Fruit fly (Drosophila melanogaster): ENCODE results near the gene Etl1.

DNA sequence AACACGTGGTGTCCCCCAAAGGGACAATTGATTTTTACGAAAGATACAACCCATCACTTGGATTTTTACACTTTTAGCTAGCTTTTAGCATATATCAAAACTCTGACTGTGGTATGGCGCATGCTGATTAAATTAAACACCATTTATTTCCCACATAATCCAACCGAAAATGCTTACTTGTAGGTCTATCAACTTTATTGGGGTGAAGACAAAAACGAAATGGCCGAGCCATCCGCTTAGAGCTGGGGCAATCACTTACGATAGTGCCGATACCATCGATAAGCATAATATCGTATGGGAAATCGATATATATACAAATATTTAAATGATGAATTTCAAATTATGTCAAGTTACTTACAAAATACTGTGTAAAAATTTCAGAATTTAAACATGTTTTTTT, 15.1 kb downstream of the Etl1 start, which contains the start of gene RpS2:
- TF ChIP-seq Hr83 (GFP tag; optimal IDR thresholded peaks at IDR 0.05; ENCODE audit: poor library complexity, severe bottlenecking) (peak; percentile 71), Sp1 (GFP tag; optimal IDR thresholded peaks at IDR 0.05) (peak; percentile 62), jim (GFP tag; optimal IDR thresholded peaks at IDR 0.05) (no peak), sv (GFP tag; optimal IDR thresholded peaks at IDR 0.05) (peak; percentile 19), psq (GFP tag; optimal IDR thresholded peaks at IDR 0.05) (no peak), Dfd (GFP tag; optimal IDR thresholded peaks at IDR 0.05) (no peak), Jra (GFP tag; optimal IDR thresholded peaks at IDR 0.05) (peak; percentile 47), lola (GFP tag; optimal IDR thresholded peaks at IDR 0.05) (no peak), Dif (GFP tag; optimal IDR thresholded peaks at IDR 0.05; ENCODE audit: partially characterized antibody) (no peak)

Data from whole organism, wandering third instar larva.